Fruit fly (Drosophila melanogaster): Measurements from ENCODE around the gene CG9396.

CG9396 gene

DNA sequence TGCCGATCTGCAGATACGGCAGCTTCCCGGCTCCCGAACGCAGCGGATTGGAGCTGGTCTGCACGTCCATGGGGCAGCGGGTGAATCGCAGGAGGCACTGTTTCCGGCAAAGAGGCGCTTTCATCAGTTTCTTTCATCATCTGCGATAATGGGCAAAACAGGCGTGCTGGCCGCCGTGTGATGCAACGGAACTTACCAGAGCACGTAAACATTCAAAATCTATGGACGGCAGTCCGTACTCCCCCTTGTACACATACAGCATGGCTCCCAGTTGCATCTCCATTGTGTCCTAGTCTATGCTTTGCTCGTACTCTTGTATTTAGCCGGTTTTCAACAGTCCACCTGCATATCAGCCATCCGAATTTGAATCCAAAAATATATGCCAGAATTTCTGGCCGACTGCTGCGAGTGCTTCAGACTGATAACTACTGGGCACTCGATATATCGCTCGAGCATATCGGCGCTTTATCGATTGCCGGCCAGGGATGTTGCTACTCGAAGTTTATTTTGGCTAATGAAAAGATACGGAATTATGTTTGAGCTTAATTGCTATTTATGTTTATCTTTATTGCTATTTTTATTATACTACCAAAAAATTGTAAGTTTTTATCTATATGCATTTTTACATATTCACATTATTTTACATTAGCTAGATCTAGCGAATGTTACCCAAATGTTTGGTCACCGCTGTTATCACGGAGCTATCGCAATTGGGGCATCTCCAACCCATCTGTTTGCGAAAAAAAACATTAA, 8.0 kb downstream of the CG9396 start, which contains the start of the genes CG9393 and Vps45 (continued):
- no peak for TF ChIP-seq pfk (GFP tag; optimal IDR thresholded peaks at IDR 0.05)
- TF ChIP-seq al (GFP tag; IDR thresholded peaks at IDR 0.05) = peak; percentile 67
- no peak for TF ChIP-seq CG10565 (GFP tag; optimal IDR thresholded peaks at IDR 0.05)
- TF ChIP-seq CoRest (tag; optimal IDR thresholded peaks at IDR 0.05) = peak; percentile 76
- no peak for TF ChIP-seq wor (GFP tag; IDR thresholded peaks at IDR 0.05)
- no peak; the same call in 1 of the 2 replicates for TF ChIP-seq chm (GFP tag; IDR thresholded peaks at IDR 0.05)
- TF ChIP-seq CG32532 (GFP tag; IDR thresholded peaks at IDR 0.05) = peak; percentile 47
- no peak for TF ChIP-seq Lhr (GFP tag; optimal IDR thresholded peaks at IDR 0.05)
- TF ChIP-seq gce (GFP tag; IDR thresholded peaks at IDR 0.05) = no peak
- peak; percentile 34 for TF ChIP-seq MESR4 (GFP tag; optimal IDR thresholded peaks at IDR 0.05)
- TF ChIP-seq aop (GFP tag; IDR thresholded peaks at IDR 0.05) = no peak
- no peak for TF ChIP-seq D (optimal IDR thresholded peaks at IDR 0.05)
- TF ChIP-seq D (GFP tag; optimal IDR thresholded peaks at IDR 0.05) = no peak
- peak; percentile 54 for TF ChIP-seq CHES-1-like (GFP tag; optimal IDR thresholded peaks at IDR 0.05)
- TF ChIP-seq shn (GFP tag; optimal IDR thresholded peaks at IDR 0.05) = peak; percentile 52
- peak; percentile 44 for TF ChIP-seq HmgD (GFP tag; optimal IDR thresholded peaks at IDR 0.05)
- TF ChIP-seq HLH4C (GFP tag; IDR thresholded peaks at IDR 0.05; ENCODE audit: partially characterized antibody) = peak; percentile 94
- TF ChIP-seq CTCF (GFP tag; optimal IDR thresholded peaks at IDR 0.05) = peak; percentile 22
- TF ChIP-seq CG11093 (GFP tag; IDR thresholded peaks at IDR 0.05) = no peak
- no peak for TF ChIP-seq ash1 (GFP tag; optimal IDR thresholded peaks at IDR 0.05)
- peak; percentile 9; the same call in 1 of the 2 replicates for TF ChIP-seq Adf1 (GFP tag; IDR thresholded peaks at IDR 0.05)
- peak; percentile 58 for TF ChIP-seq Ptx1 (GFP tag; IDR thresholded peaks at IDR 0.05)
- TF ChIP-seq CG31224 (GFP tag; IDR thresholded peaks at IDR 0.05) = no peak
- TF ChIP-seq stc (GFP tag; IDR thresholded peaks at IDR 0.05) = 0 out of 2 replicates have a peak, but pooled peaks have one; percentile 49
- no peak for TF ChIP-seq BtbVII (GFP tag; optimal IDR thresholded peaks at IDR 0.05)
- TF ChIP-seq kay (GFP tag; optimal IDR thresholded peaks at IDR 0.05) = peak; percentile 20
- TF ChIP-seq caup (GFP tag; optimal IDR thresholded peaks at IDR 0.05; ENCODE audit: severe bottlenecking) = peak; percentile 43
- TF ChIP-seq Elba2 (GFP tag; optimal IDR thresholded peaks at IDR 0.05) = peak; percentile 13
- no peak for TF ChIP-seq CG16779 (GFP tag; IDR thresholded peaks at IDR 0.05)
- no peak for TF ChIP-seq Doc2 (GFP tag; IDR thresholded peaks at IDR 0.05)
- 0 out of 3 replicates have a peak, but pooled peaks have one; percentile 4 for TF ChIP-seq CG2889 (GFP tag; IDR thresholded peaks at IDR 0.05)
- TF ChIP-seq CG2202 (tag; optimal IDR thresholded peaks at IDR 0.05) = no peak
- TF ChIP-seq klu (GFP tag; IDR thresholded peaks at IDR 0.05) = peak; percentile 54
- TF ChIP-seq Sox100B (GFP tag; optimal IDR thresholded peaks at IDR 0.05) = no peak
- no peak for TF ChIP-seq HLHmδ (GFP tag; optimal IDR thresholded peaks at IDR 0.05)
- peak; percentile 88 for TF ChIP-seq CG2120 (GFP tag; optimal IDR thresholded peaks at IDR 0.05)
- no peak for TF ChIP-seq CG31365 (tag; optimal IDR thresholded peaks at IDR 0.05)
- peak; percentile 67 for TF ChIP-seq CG9727 (GFP tag; optimal IDR thresholded peaks at IDR 0.05)
- peak; percentile 7 for TF ChIP-seq CG8944 (GFP tag; optimal IDR thresholded peaks at IDR 0.05)
- TF ChIP-seq dmrt99B (tag; optimal IDR thresholded peaks at IDR 0.05) = no peak
- TF ChIP-seq CG34422 (GFP tag; IDR thresholded peaks at IDR 0.05) = no peak; the same call in 2 of the 3 replicates
- TF ChIP-seq CG2678 (tag; optimal IDR thresholded peaks at IDR 0.05) = no peak
- no peak for TF ChIP-seq slou (GFP tag; optimal IDR thresholded peaks at IDR 0.05)
- peak; percentile 65 for TF ChIP-seq hkb (optimal IDR thresholded peaks at IDR 0.05)
- 0 out of 2 replicates have a peak, but pooled peaks have one; percentile 25 for TF ChIP-seq hkb (GFP tag; IDR thresholded peaks at IDR 0.05)
- peak; percentile 17 for TF ChIP-seq luna (GFP tag; optimal IDR thresholded peaks at IDR 0.05)
- TF ChIP-seq tap (tag; optimal IDR thresholded peaks at IDR 0.05) = no peak
- peak; percentile 59 for TF ChIP-seq CG10654 (GFP tag; optimal IDR thresholded peaks at IDR 0.05)
- no peak for TF ChIP-seq bigmax (GFP tag; optimal IDR thresholded peaks at IDR 0.05)
- TF ChIP-seq Dek (tag; optimal IDR thresholded peaks at IDR 0.05) = peak; percentile 58
- peak; percentile 47 for TF ChIP-seq CG8290 (GFP tag; optimal IDR thresholded peaks at IDR 0.05)
- TF ChIP-seq CG8290 (tag; optimal IDR thresholded peaks at IDR 0.05) = no peak

All from whole organism, embryonic.